Fruit fly (Drosophila melanogaster) whole organism, embryonic: Measurements from ENCODE around the gene bark.
A peak's percentile ranks its signal among the peaks of the same experiment; 100 is the strongest.

Experiments used
- CG11723 ChIP-seq: fragments of 200-800 bp; sonication (Bioruptor generic); optimal IDR thresholded peaks from 2 replicates; lab custom pipeline; 2017; ENCODE audit warnings: missing biosample characterization, mild to moderate bottlenecking, missing genetic modification characterization
- CG13894 ChIP-seq: fragments of 200-800 bp; sonication (Bioruptor generic); optimal IDR thresholded peaks from 3 replicates; lab custom pipeline; 2018; ENCODE audit warnings: missing biosample characterization, mild to moderate bottlenecking, missing genetic modification characterization, moderate library complexity
- CG1529 ChIP-seq: fragments of 200-800 bp; sonication (Bioruptor generic); optimal IDR thresholded peaks from 3 replicates; lab custom pipeline; 2018; ENCODE audit warnings: missing biosample characterization, missing genetic modification characterization
- CG1603 ChIP-seq: fragments of 200-800 bp; sonication (Bioruptor generic); optimal IDR thresholded peaks from 2 replicates; lab custom pipeline; 2019; ENCODE audit warnings: missing biosample characterization, mild to moderate bottlenecking, missing genetic modification characterization, moderate library complexity
- CG18262 ChIP-seq: fragments of 200-800 bp; optimal IDR thresholded peaks from 3 replicates; lab custom pipeline; 2019; ENCODE audit warnings: missing biosample characterization, mild to moderate bottlenecking, missing genetic modification characterization, moderate library complexity
- CG2712 ChIP-seq: fragments of 200-800 bp; optimal IDR thresholded peaks from 3 replicates; lab custom pipeline; 2019; ENCODE audit warnings: missing biosample characterization, mild to moderate bottlenecking, missing genetic modification characterization, moderate library complexity
- CG32532 ChIP-seq: fragments of 200-800 bp; sonication (Bioruptor generic); IDR thresholded peaks from 2 replicates; pipeline ENCODE4 v1.3.6; 2022; ENCODE audit warnings: missing biosample characterization, missing genetic modification characterization
- CG34376 ChIP-seq: fragments of 200-800 bp; sonication (Bioruptor generic); optimal IDR thresholded peaks from 2 replicates; lab custom pipeline; 2018; ENCODE audit warnings: missing biosample characterization, mild to moderate bottlenecking, missing genetic modification characterization
- CG4707 ChIP-seq: fragments of 200-800 bp; sonication (Bioruptor generic); optimal IDR thresholded peaks from 2 replicates; lab custom pipeline; 2018; ENCODE audit warnings: missing biosample characterization, mild to moderate bottlenecking, missing genetic modification characterization, moderate library complexity
- CG6791 ChIP-seq: fragments of 200-800 bp; sonication (Bioruptor generic); IDR thresholded peaks from 3 replicates; pipeline ENCODE4 v1.3.6; 2022; ENCODE audit warnings: missing biosample characterization, missing genetic modification characterization; ENCODE audit not compliant: partially characterized antibody
- CG6813 ChIP-seq: fragments of 200-800 bp; sonication (Bioruptor generic); optimal IDR thresholded peaks from 2 replicates; lab custom pipeline; 2017; ENCODE audit warnings: missing biosample characterization, missing genetic modification characterization, mild to moderate bottlenecking, moderate library complexity, missing genetic modification reagents
- CG8290 ChIP-seq, 3 experiments: fragments of 200-800 bp; sonication (Bioruptor generic); optimal IDR thresholded peaks; 2 replicates each; lab custom pipeline; 2016 to 2019; ENCODE audit warnings: missing biosample characterization in 3 of 3, missing genetic modification characterization in 3 of 3, mild to moderate bottlenecking in 2 of 3, moderate library complexity in 1 of 3
- CrebB ChIP-seq: fragments of 200-800 bp; sonication (Bioruptor generic); optimal IDR thresholded peaks from 3 replicates; lab custom pipeline; 2018; ENCODE audit warnings: missing biosample characterization, mild to moderate bottlenecking, missing genetic modification characterization
- Deaf1 ChIP-seq: fragments of 200-800 bp; optimal IDR thresholded peaks from 3 replicates; lab custom pipeline; 2019; ENCODE audit warnings: missing biosample characterization, mild to moderate bottlenecking, missing genetic modification characterization, moderate library complexity
- Doc2 ChIP-seq: fragments of 200-800 bp; sonication (Bioruptor generic); IDR thresholded peaks from 2 replicates; pipeline ENCODE4 v1.3.6; 2022; ENCODE audit warnings: missing biosample characterization, missing genetic modification characterization
- Ets65A ChIP-seq: fragments of 200-800 bp; sonication (Bioruptor generic); peaks from one replicate; lab custom pipeline; 2016; ENCODE audit warnings: missing biosample characterization, missing genetic modification characterization
- Fer3 ChIP-seq: fragments of 200-800 bp; sonication (Bioruptor generic); optimal IDR thresholded peaks from 2 replicates; lab custom pipeline; 2018; ENCODE audit warnings: missing biosample characterization, mild to moderate bottlenecking, missing genetic modification characterization, moderate library complexity
- HHEX ChIP-seq: fragments of 200-800 bp; sonication (Bioruptor generic); optimal IDR thresholded peaks from 3 replicates; lab custom pipeline; 2017; ENCODE audit warnings: missing biosample characterization, mild to moderate bottlenecking, missing genetic modification characterization, missing genetic modification reagents
- HmgZ ChIP-seq: fragments of 200-800 bp; sonication (Bioruptor generic); optimal IDR thresholded peaks from 2 replicates; lab custom pipeline; 2018; ENCODE audit warnings: missing biosample characterization, mild to moderate bottlenecking, missing genetic modification characterization
- Hr78 ChIP-seq, 2 experiments: fragments of 200-800 bp in 1 of 2; fragments of >200 bp in 1 of 2; sonication (Bioruptor generic) in 1 of 2; optimal IDR thresholded peaks; 2 replicates each; lab custom pipeline; 2017 to 2019; ENCODE audit warnings: missing biosample characterization in 2 of 2, missing genetic modification characterization in 2 of 2, mild to moderate bottlenecking in 1 of 2, moderate library complexity in 1 of 2
- Hsf ChIP-seq: fragments of 200-800 bp; sonication (Bioruptor generic); optimal IDR thresholded peaks from 3 replicates; lab custom pipeline; 2016; ENCODE audit warnings: missing biosample characterization, missing genetic modification characterization
- MESR4 ChIP-seq: fragments of 200-800 bp; sonication (Bioruptor generic); optimal IDR thresholded peaks from 2 replicates; lab custom pipeline; 2018; ENCODE audit warnings: missing biosample characterization, mild to moderate bottlenecking, missing genetic modification characterization, moderate library complexity
- NfI ChIP-seq: fragments of 200-800 bp; sonication (Bioruptor generic); optimal IDR thresholded peaks from 3 replicates; lab custom pipeline; 2018; ENCODE audit warnings: missing biosample characterization, mild to moderate bottlenecking, missing genetic modification characterization, moderate library complexity
- Spps ChIP-seq: fragments of 200-800 bp; sonication (Bioruptor generic); optimal IDR thresholded peaks from 2 replicates; lab custom pipeline; 2018; ENCODE audit warnings: missing biosample characterization, mild to moderate bottlenecking, missing genetic modification characterization
- Taf1 ChIP-seq: fragments of 200-800 bp; sonication (Bioruptor generic); IDR thresholded peaks from 2 replicates; pipeline ENCODE4 v1.3.6; 2022; ENCODE audit warnings: missing biosample characterization, missing genetic modification characterization
- abd-A ChIP-seq: fragments of 200-800 bp; sonication (Bioruptor generic); optimal IDR thresholded peaks from 3 replicates; lab custom pipeline; 2019; ENCODE audit warnings: missing biosample characterization, mild to moderate bottlenecking, missing genetic modification characterization, moderate library complexity
- ac ChIP-seq: fragments of 200-800 bp; sonication (Bioruptor generic); optimal IDR thresholded peaks from 3 replicates; lab custom pipeline; 2017; ENCODE audit warnings: missing biosample characterization, mild to moderate bottlenecking, missing genetic modification characterization
- bcd ChIP-seq: fragments of 200-800 bp; sonication (Bioruptor generic); optimal IDR thresholded peaks from 2 replicates; lab custom pipeline; 2017; ENCODE audit warnings: missing biosample characterization, mild to moderate bottlenecking, missing genetic modification characterization
- br ChIP-seq: fragments of >200 bp; optimal IDR thresholded peaks from 2 replicates; lab custom pipeline; 2017
- chif ChIP-seq, 2 experiments: fragments of 200-800 bp; sonication (Bioruptor generic); optimal IDR thresholded peaks; 3 replicates each; lab custom pipeline; 2016; ENCODE audit warnings: missing biosample characterization in 2 of 2, missing genetic modification characterization in 2 of 2
- chm ChIP-seq: fragments of 200-800 bp; sonication (Bioruptor generic); IDR thresholded peaks from 2 replicates; pipeline ENCODE4 v1.3.6; 2022; ENCODE audit warnings: missing biosample characterization, missing genetic modification characterization
- chn ChIP-seq: fragments of 200-800 bp; sonication (Bioruptor generic); optimal IDR thresholded peaks from 2 replicates; lab custom pipeline; 2016; ENCODE audit warnings: missing biosample characterization, missing genetic modification characterization
- dm ChIP-seq: fragments of 200-800 bp; sonication (Bioruptor generic); optimal IDR thresholded peaks from 3 replicates; lab custom pipeline; 2016; ENCODE audit warnings: missing biosample characterization, missing genetic modification characterization
- fd96Cb ChIP-seq: fragments of 200-800 bp; sonication (Bioruptor generic); optimal IDR thresholded peaks from 2 replicates; lab custom pipeline; 2018; ENCODE audit warnings: missing biosample characterization, mild to moderate bottlenecking, missing genetic modification characterization, moderate library complexity
- ftz-f1 ChIP-seq: fragments of 200-800 bp; sonication (Bioruptor generic); optimal IDR thresholded peaks from 2 replicates; lab custom pipeline; 2016; ENCODE audit warnings: missing biosample characterization, missing genetic modification characterization
- hb ChIP-seq: fragments of 200-800 bp; sonication (Bioruptor generic); IDR thresholded peaks from 3 replicates; pipeline ENCODE4 v1.3.6; 2022; ENCODE audit warnings: missing biosample characterization, missing genetic modification characterization; ENCODE audit not compliant: partially characterized antibody
- kay ChIP-seq: fragments of 200-800 bp; sonication (Bioruptor generic); optimal IDR thresholded peaks from 2 replicates; lab custom pipeline; 2016; ENCODE audit warnings: missing biosample characterization, missing genetic modification characterization
- mam ChIP-seq: fragments of 200-800 bp; sonication (Bioruptor generic); optimal IDR thresholded peaks from 3 replicates; lab custom pipeline; 2016; ENCODE audit warnings: missing biosample characterization, missing genetic modification characterization
- nerfin-1 ChIP-seq: fragments of 200-800 bp; sonication (Bioruptor generic); optimal IDR thresholded peaks from 3 replicates; lab custom pipeline; 2019; ENCODE audit warnings: missing biosample characterization, mild to moderate bottlenecking, missing genetic modification characterization, moderate library complexity
- odd ChIP-seq: fragments of 200-800 bp; sonication (Bioruptor generic); optimal IDR thresholded peaks from 2 replicates; lab custom pipeline; 2017; ENCODE audit warnings: missing biosample characterization, mild to moderate bottlenecking, missing genetic modification characterization
- onecut ChIP-seq: fragments of 200-800 bp; sonication (Bioruptor generic); IDR thresholded peaks from 2 replicates; pipeline ENCODE4 v1.3.6; 2022; ENCODE audit warnings: missing biosample characterization, missing genetic modification characterization
- salm ChIP-seq: fragments of 200-800 bp; sonication (Bioruptor generic); optimal IDR thresholded peaks from 2 replicates; lab custom pipeline; 2018; ENCODE audit warnings: missing biosample characterization, mild to moderate bottlenecking, missing genetic modification characterization
- sens-2 ChIP-seq: fragments of 200-800 bp; sonication (Bioruptor generic); IDR thresholded peaks from 2 replicates; pipeline ENCODE4 v1.3.6; 2022; ENCODE audit warnings: missing biosample characterization, missing genetic modification characterization
- sob ChIP-seq: fragments of 200-800 bp; sonication (Bioruptor generic); IDR thresholded peaks from 2 replicates; pipeline ENCODE4 v1.3.6; 2022; ENCODE audit warnings: missing biosample characterization, missing genetic modification characterization
- sr ChIP-seq: fragments of 200-800 bp; sonication (Bioruptor generic); IDR thresholded peaks from 3 replicates; pipeline ENCODE4 v1.3.6; 2022; ENCODE audit warnings: missing biosample characterization, missing genetic modification characterization
- tin ChIP-seq: fragments of 200-800 bp; sonication (Bioruptor generic); optimal IDR thresholded peaks from 3 replicates; lab custom pipeline; 2016; ENCODE audit warnings: missing biosample characterization, missing genetic modification characterization
- wek ChIP-seq: fragments of 200-800 bp; sonication (Bioruptor generic); optimal IDR thresholded peaks from 3 replicates; lab custom pipeline; 2018; ENCODE audit warnings: missing biosample characterization, mild to moderate bottlenecking, missing genetic modification characterization, moderate library complexity
- zen2 ChIP-seq: fragments of 200-800 bp; sonication (Bioruptor generic); IDR thresholded peaks from 3 replicates; pipeline ENCODE4 v1.3.6; 2022; ENCODE audit warnings: missing biosample characterization, missing genetic modification characterization; ENCODE audit not compliant: partially characterized antibody
- zfh2 ChIP-seq: fragments of 200-800 bp; sonication (Bioruptor generic); optimal IDR thresholded peaks from 2 replicates; lab custom pipeline; 2016; ENCODE audit warnings: missing biosample characterization, missing genetic modification characterization

The bark gene

DNA sequence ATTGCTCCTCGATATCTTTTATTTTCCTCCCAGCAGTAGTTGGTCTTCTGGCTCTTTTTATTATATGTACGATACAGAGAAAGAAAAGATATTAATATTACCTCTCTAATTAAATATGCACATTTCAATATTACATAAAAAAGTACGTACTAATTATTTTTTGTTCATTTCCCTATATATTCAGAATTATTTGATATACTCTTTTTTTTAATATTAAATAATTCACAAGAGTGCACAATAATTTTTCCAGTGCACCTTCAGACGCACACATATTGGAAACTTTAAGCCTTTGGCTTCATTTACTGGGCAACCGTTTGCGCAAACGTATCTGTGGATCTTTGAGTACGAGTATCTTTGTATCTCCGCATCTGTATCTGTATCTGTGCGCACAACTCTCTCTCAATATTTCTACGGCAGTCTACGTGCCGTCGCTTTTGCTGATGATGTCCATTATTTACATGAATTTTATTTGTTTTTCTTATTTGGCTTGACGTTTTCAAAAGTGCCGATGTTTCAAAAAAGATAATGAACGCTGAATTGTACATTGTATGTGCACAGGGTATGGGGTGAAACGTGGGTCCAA lies 10.3 kb upstream of the bark start (continued):
- TF ChIP-seq Hsf (GFP tag; lab: Kevin White, UChicago) (peak; percentile 40), CG13894 (tag; lab: Kevin White, UChicago) (peak; percentile 50), CG2712 (peak; percentile 98), CG32532 (GFP tag; lab: Robert Waterston, UW) (peak; percentile 80; the same call in 1 of the 2 replicates), bcd (GFP tag; lab: Kevin White, UChicago) (peak; percentile 80), sr (no peak), CG11723 (GFP tag; lab: Kevin White, UChicago) (peak; percentile 48), HmgZ (peak; percentile 45), tin (GFP tag; lab: Kevin White, UChicago) (peak; percentile 72), CG18262 (peak; percentile 97), Deaf1 (tag; lab: Kevin White, UChicago) (peak; percentile 74), CG6791 (GFP tag; lab: Robert Waterston, UW) (no peak), CG6813 (GFP tag; lab: Kevin White, UChicago) (peak; percentile 84), chif (GFP tag; optimal IDR thresholded peaks at IDR 0.05; lab: Kevin White, UChicago) (peak in 1 of 2 experiments; percentile 47), fd96Cb (tag; lab: Kevin White, UChicago) (peak; percentile 86), CG1529 (GFP tag; lab: Kevin White, UChicago) (peak; percentile 74), salm (tag; lab: Kevin White, UChicago) (peak; percentile 83), CrebB (peak; percentile 64), kay (GFP tag; lab: Kevin White, UChicago) (no peak), CG34376 (GFP tag; lab: Kevin White, UChicago) (no peak), HHEX (GFP tag; lab: Kevin White, UChicago) (peak; percentile 79), Spps (tag; lab: Kevin White, UChicago) (peak; percentile 90), ftz-f1 (GFP tag; lab: Kevin White, UChicago) (no peak), hb (GFP tag; lab: Robert Waterston, UW) (no peak), odd (GFP tag; lab: Kevin White, UChicago) (peak; percentile 83), sens-2 (0 out of 2 replicates have a peak, but pooled peaks have one; percentile 33), chn (GFP tag; lab: Kevin White, UChicago) (no peak), CG4707 (peak; percentile 60), Doc2 (GFP tag; lab: Robert Waterston, UW) (no peak), sob (GFP tag; lab: Robert Waterston, UW) (peak; percentile 76), CG8290 (GFP tag; optimal IDR thresholded peaks at IDR 0.05; lab: Kevin White, UChicago) (peak; percentile 31), CG8290 (tag; optimal IDR thresholded peaks at IDR 0.05; lab: Kevin White, UChicago) (peak in 1 of 2 experiments; percentile 49), zfh2 (GFP tag; lab: Kevin White, UChicago) (no peak), MESR4 (GFP tag; lab: Kevin White, UChicago) (no peak), mam (GFP tag; lab: Kevin White, UChicago) (no peak), br (lab: Kevin White, UChicago) (no peak), Ets65A (GFP tag; lab: Kevin White, UChicago) (peak; percentile 22), chm (peak; percentile 67; the same call in 1 of the 2 replicates), onecut (peak; percentile 62), ac (peak; percentile 71), Hr78 (GFP tag; optimal IDR thresholded peaks at IDR 0.05; lab: Kevin White, UChicago) (peak in 1 of 2 experiments; percentile 55), CG1603 (tag; lab: Kevin White, UChicago) (peak; percentile 1), NfI (GFP tag; lab: Kevin White, UChicago) (peak; percentile 66), zen2 (GFP tag; lab: Robert Waterston, UW) (no peak), Fer3 (tag; lab: Kevin White, UChicago) (peak; percentile 79), abd-A (tag; lab: Kevin White, UChicago) (peak; percentile 28), dm (GFP tag; lab: Kevin White, UChicago) (no peak), wek (GFP tag; lab: Kevin White, UChicago) (no peak), Taf1 (0 out of 2 replicates have a peak, but pooled peaks have one; percentile 20), nerfin-1 (tag; lab: Kevin White, UChicago) (peak; percentile 93)
